Worm (Caenorhabditis elegans) whole organism, dauer: ENCODE results near the gene gars-1.

Experiments
- unc-62 ChIP-seq: sonication (generic microtip); optimal IDR thresholded peaks from 2 replicates; lab custom pipeline; 2017; ENCODE audit warnings: missing biosample characterization, missing genetic modification reagents, missing genetic modification characterization

Gene gars-1

DNA sequence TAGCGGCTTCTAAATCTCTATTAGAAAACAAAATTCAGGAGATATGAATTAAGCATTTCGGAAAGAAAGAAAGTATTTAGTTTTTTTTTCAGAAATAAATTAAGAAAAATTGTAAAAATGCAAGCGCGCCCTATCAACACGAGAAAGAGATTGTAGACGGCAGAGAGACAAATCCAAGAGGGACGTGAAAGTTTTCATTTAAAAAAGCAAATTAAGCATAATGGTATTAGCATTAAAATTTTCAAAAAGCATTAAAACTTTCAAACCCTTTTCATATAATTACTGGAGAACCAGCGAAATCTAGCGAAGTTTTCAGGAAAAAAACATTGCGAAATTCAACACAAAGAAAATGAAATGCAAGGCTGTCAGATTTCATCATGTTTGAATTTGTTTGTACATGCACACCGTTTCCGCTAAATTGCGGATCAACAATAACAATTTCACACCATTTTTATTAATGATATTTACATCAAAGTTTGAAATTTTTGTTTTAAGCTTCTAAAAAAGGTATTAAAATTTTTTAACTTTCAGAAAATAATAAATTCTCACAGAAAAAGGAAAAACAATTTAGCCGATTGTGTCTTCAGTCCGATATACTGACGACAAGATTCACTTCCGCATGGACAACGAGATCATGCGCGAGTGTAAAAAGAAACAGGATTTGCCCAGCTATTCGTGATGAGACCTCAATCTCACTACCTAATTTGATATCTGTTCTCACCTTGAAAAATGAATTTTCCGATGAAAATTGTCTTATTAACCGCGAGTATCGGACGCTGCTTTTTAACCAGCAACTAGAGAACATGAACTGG lies at the start of gene gars-1:
Gene gars-1, minus strand, starts transcription at position 808 of the 812 bp plus-strand sequence.
- TF ChIP-seq unc-62 (GFP tag; lab: Kevin White, UChicago) = no peak

DNA sequence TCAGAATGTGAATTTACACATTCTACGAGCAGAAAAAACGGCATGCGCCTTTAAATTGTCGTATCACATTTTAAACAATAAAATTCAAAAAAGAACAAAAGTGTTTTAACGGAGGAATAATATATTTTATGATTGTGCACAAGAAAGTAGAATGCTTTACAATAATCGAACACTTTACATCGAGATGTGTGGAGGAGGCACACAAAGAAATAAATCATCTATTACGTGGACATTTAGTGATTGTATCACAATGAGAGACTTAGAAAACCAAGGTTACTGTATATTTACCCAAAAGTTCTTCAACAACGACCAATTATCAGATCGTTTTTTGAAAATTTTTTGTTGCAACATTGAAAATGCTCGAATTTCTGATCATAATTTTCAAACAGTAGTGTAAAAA lies 46.8 kb upstream of the gars-1 start:
- TF ChIP-seq unc-62 (GFP tag; lab: Kevin White, UChicago) = no peak

DNA sequence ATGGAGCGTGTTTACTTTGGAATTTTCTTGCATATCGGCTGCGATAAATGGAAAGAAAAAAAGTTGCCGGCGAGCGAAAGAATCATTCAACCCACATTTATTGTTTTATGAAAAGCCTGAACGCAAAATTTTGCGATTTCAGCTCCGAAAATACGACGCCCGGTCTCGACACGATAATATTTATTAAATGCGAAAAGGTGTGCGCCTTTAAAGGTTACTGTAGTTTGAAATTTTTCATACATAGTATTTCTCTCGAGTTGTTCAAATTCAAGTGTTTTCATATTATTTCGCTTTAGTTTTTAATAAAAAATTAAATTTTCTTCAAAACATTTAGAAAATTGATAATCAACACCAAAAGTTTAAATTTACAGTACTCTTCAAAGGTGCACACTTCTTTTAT lies 45.6 kb upstream of the gars-1 start, which contains the start of gene syx-16:
Gene syx-16, minus strand, starts transcription at position 118 of the 400 bp plus-strand sequence.
- no peak for TF ChIP-seq unc-62 (GFP tag; lab: Kevin White, UChicago)

DNA sequence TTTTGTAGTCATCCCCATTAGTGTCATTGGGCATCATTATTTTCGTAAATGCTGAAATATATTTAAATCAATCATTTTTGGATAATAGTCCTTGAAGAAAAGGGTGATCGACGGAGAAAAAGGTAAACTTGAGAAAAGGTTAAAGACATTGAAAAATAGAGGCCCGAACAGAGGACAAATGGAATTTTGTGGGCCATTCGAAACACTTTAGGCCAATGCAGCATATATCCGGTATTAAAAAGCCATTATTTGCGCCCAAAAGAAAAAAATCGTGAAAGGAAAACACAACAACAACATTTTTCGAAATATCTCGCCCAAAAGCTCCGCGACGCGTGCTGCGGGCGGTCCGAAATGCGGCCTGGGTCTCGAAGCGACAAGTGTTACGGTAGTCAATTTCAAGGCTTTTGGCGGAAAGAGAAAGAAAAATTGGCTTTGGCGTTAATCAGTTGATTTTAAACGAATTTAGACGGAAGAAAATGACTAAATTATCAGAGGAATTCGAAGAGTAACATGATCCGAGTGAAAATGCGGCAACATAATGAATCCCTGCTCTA lies 43.5 kb upstream of the gars-1 start, which contains the start of gene morc-1:
Gene morc-1, minus strand, starts transcription at position 51 of the 554 bp plus-strand sequence.
- no peak for TF ChIP-seq unc-62 (GFP tag; lab: Kevin White, UChicago)

DNA sequence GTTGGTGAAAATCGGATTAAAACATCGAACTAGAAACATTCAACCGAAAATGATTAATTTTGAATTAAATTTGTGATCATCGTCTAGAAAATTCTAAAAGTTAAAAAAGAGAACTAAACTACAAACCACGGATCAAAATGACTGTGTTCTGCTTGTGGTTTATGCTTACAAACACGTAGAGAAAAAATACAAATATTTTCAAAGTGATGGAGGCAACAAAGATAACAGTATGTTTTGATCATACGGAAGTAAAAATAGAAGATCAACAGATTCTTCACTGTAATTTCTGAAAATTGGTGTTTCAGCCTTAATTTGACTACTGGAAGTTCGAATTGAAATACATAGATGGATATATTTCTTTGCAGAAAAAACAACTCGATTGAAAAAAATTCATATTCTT lies 39.9 kb upstream of the gars-1 start:
- no peak for TF ChIP-seq unc-62 (GFP tag; lab: Kevin White, UChicago)

DNA sequence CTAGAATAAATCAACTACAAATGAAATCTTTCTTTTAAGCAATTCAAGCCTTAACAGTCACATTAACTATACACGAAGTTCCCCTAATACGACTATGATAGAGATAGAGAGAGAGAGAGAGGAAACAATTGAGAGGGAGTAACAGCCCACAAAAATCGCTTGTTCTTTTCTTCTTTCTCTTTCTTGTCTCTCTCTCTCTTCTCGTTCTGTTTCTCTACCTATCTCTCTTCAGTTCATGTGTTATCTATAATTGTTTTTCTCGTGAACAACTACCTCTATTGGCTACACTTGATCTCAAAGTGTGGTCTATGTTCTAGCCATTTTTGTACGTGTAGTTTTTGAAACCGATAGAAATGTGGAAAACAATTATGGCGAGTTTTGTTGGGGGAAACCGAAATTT lies 39.2 kb upstream of the gars-1 start:
- no peak for TF ChIP-seq unc-62 (GFP tag; lab: Kevin White, UChicago)

DNA sequence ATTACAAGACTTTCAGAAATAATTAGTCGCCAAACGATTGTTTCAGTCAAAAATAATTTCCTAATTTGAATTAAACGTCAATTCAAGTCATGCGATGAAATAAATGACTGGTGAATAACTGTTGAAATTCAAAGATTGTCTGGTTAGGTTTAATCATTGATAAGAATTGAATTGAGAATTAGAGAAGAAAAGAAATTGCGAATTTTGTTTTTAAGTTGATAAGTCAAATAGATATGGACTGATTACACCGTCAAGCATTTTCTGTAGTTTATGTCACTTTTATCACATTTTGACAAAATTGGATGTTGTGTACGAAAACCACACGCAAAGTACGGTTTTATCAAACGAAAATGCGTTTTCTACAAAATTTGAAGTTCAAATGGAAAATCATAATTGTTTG lies 37.8 kb upstream of the gars-1 start:
- TF ChIP-seq unc-62 (GFP tag; lab: Kevin White, UChicago) = no peak

DNA sequence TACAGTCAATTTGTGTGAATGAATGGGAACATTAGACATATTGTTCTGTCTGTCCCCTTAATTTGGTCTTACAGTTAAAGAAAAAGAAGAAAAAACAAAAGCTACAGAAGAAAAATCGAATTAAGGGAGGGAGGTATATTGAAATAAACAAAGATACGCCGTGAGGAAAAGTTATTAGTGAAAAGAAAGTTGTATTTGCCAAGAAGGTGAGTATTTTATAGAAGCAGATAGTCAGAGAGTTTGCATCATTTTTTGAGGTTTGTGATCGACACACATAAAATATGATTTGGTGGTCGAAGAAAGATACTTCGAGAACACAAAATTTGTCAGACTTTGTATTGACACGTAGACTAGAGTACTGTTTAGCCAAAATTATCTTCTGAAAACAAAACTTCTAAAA lies 36.9 kb upstream of the gars-1 start:
- no peak for TF ChIP-seq unc-62 (GFP tag; lab: Kevin White, UChicago)

DNA sequence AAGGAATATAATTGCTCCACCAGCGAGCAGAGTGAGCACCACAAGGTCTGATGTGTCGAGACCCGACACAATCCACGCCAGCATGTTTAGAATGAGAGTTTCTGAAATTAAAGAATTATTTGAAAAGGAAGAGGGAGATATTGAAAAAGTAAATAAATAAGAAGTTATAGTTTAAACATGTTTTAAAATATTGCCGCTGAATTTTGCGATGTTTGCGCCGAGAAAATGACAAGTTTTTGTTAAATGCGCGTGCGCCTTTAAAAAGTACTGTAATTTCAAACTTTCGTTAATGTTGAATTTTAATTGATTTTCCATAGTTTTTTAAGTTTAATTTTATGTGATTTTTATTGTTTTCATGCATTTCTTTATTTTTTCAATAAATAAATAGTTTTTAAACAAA lies 36.1 kb upstream of the gars-1 start, which contains the start of gene emb-8:
Gene emb-8, minus strand, starts transcription at position 101 of the 400 bp plus-strand sequence.
- TF ChIP-seq unc-62 (GFP tag; lab: Kevin White, UChicago) = no peak

DNA sequence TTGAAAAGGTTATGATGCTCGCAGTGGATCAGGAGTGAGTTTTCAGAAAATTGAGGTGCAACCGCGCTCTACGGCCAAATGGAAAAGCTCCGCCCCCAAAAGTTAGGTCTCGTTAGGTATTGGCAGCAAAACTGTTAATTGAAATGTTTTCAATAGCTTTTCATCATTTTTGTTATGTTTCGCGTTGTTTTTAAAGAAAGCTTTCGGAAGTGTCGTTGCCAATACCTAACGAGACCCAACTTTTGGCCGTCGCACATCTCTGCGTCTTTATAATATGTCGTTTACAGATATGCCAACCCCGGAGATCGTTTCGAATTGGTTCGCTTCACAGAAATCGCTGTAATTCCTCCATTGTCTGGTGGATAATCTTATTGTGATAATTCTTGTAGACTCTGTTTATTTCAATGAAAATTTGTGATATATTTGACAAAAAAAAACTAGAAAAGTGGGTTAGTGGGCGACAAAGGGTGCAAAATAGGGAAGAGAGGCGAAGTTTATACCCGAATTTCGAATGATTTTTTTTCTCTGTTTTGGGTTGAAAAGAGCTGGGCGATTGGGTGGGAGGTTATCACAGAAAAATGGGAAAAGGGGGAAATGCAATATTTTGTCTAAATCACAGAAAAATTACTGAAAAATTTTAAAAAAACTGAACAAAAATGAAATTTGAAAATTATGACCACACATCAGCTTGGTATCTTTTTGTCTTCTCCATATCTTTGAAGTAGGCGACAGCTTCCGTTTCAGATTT lies 33.0 kb upstream of the gars-1 start:
- no peak for TF ChIP-seq unc-62 (GFP tag; lab: Kevin White, UChicago)

DNA sequence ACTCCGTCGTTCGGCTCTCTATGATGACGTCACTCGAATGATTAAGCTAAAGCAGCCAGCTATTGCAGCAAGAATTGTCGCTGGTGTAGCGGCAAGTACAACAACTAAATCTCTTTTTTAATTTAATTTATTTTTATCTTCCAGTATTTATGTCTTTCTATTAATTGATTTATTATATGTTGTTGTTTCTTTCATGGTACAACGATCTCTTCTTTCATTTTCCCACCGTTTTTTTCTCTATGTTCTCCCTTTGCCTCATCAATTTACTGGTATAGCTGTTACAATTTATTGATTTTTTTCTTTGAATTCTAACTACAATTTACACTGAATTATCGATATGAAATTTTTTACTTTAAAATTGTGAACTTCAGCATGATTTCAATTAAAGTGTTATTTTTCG lies 32.3 kb upstream of the gars-1 start, which contains the start of gene moc-6:
Gene moc-6, plus strand, starts transcription at position 301 of the 400 bp plus-strand sequence.
- no peak for TF ChIP-seq unc-62 (GFP tag; lab: Kevin White, UChicago)

DNA sequence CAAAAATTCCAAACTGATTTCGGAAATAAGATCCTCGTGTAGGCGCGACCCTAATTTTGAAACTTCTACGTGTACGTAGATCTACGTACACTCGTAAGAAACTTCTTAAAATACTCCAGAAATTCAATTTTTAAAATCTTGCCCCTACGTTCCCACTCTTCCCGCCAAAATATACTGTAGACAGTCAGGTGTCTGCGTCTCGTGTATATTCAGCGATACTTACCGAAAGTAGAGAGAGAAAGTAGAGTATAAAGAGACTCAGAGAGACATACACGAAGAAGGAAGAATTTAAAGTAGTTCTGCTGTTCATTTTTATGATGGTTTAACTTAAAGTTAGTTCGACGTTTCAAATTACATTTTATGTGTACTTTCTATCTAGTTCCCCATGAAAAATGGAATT lies 29.8 kb upstream of the gars-1 start:
- no peak for TF ChIP-seq unc-62 (GFP tag; lab: Kevin White, UChicago)

DNA sequence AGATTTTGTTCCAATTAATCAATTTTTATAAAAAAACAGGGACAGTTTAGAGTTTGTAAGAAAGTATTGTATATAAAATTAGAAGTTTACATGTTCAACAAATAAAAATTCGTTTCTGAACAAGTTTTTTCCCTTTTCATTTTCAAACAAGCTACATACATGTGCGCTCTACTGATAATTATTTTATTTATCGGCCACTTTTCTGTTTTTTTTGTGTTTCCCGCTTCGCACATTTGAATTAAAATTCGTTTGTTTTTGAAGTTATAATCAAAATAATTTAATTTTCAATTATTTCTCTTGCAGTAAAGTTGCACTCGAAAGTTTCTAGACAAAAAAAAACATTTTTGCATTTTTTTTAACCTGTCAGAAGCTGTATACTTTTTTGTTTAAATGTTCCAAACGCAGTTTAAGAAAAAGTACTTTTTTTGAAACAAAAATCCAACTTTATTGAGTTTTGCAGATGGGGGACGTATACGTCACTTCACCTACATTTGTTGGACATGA lies 27.3 kb upstream of the gars-1 start, which contains the start of gene hira-1:
Gene hira-1, plus strand, starts transcription at position 454 of the 504 bp plus-strand sequence.
- TF ChIP-seq unc-62 (GFP tag; lab: Kevin White, UChicago) = no peak

DNA sequence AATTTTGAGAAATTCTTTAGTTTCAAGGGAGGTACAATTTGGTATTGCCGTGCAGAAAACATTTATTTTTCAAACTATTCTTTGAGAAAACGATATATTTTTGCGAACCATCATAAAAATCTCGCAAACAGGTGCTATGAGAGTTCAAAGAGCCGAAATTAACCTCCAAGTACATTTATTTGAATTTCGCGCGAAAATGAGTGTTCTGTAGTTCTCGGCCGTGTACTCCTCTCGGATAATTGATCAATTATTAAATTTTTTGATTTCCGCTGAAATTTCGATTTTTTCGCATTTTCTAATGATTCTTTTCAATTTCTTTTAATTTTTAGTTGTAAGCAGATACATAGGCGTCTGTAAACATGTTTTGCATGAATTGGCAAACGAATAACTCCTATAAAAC lies 26.8 kb upstream of the gars-1 start:
- no peak for TF ChIP-seq unc-62 (GFP tag; lab: Kevin White, UChicago)

DNA sequence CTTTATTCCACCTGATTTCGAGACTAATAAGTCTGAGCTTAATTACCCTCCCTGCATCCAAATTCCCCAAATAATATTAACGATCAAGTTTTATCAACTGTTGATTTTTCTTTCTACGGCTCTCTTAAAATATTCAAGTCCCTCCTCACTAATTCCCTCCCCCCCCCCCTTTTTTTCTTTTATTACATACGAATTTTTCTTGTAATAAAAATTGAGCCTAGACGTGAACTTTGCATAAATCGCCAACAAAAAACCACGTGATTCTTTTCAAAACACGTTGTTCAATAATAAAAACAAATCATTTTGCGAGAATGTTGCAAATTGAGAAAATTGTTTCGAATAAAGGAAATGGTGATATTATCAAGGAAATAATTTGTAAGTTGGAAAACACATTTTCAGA lies 25.0 kb upstream of the gars-1 start, which contains the start of gene K10D2.8:
Gene K10D2.8, plus strand, starts transcription at position 301 of the 400 bp plus-strand sequence.
- TF ChIP-seq unc-62 (GFP tag; lab: Kevin White, UChicago) = no peak
